Fruit fly (Drosophila melanogaster) whole organism, embryonic: ENCODE data around the gene CG32147.

ENCODE experiments used
- Ada2b ChIP-seq: fragments of 200-800 bp; sonication (Bioruptor generic); IDR thresholded peaks from 2 replicates; pipeline ENCODE4 v1.3.6; 2022; ENCODE audit warnings: missing biosample characterization, missing genetic modification characterization
- Awh ChIP-seq: fragments of 200-800 bp; sonication (Bioruptor generic); IDR thresholded peaks from 2 replicates; pipeline ENCODE4, ENCODE4 v1.3.6; 2022; ENCODE audit warnings: missing biosample characterization, missing genetic modification characterization
- CG10147 ChIP-seq: fragments of 200-800 bp; sonication (Bioruptor generic); optimal IDR thresholded peaks from 2 replicates; lab custom pipeline; 2019; ENCODE audit warnings: missing biosample characterization, mild to moderate bottlenecking, missing genetic modification characterization, moderate library complexity
- CG11696 ChIP-seq: fragments of 200-800 bp; sonication (Bioruptor generic); IDR thresholded peaks from 2 replicates; pipeline ENCODE4 v1.3.6; 2022; ENCODE audit warnings: missing biosample characterization, missing genetic modification characterization
- CG12071 ChIP-seq: fragments of 200-800 bp; sonication (Bioruptor generic); optimal IDR thresholded peaks from 3 replicates; lab custom pipeline; 2018; ENCODE audit warnings: missing biosample characterization, mild to moderate bottlenecking, missing genetic modification characterization
- CG12299 ChIP-seq: fragments of 200-800 bp; sonication (Bioruptor generic); optimal IDR thresholded peaks from 2 replicates; lab custom pipeline; 2018; ENCODE audit warnings: missing biosample characterization, mild to moderate bottlenecking, missing genetic modification characterization
- CG14014 ChIP-seq: fragments of 200-800 bp; sonication (Bioruptor generic); IDR thresholded peaks from 2 replicates; pipeline ENCODE4 v1.3.6; 2022; ENCODE audit warnings: missing biosample characterization, missing genetic modification characterization
- CG15269 ChIP-seq: fragments of 200-800 bp; sonication (Bioruptor generic); optimal IDR thresholded peaks from 2 replicates; lab custom pipeline; 2018; ENCODE audit warnings: missing biosample characterization, mild to moderate bottlenecking, missing genetic modification characterization, moderate library complexity
- CG15601 ChIP-seq: fragments of 200-800 bp; sonication (Bioruptor generic); optimal IDR thresholded peaks from 3 replicates; lab custom pipeline; 2019; ENCODE audit warnings: missing biosample characterization, mild to moderate bottlenecking, missing genetic modification characterization, moderate library complexity
- CG1603 ChIP-seq: fragments of 200-800 bp; sonication (Bioruptor generic); optimal IDR thresholded peaks from 2 replicates; lab custom pipeline; 2019; ENCODE audit warnings: missing biosample characterization, mild to moderate bottlenecking, missing genetic modification characterization, moderate library complexity
- CG17328 ChIP-seq: fragments of 200-800 bp; sonication (Bioruptor generic); IDR thresholded peaks from 2 replicates; pipeline ENCODE4 v1.3.6; 2022; ENCODE audit warnings: missing biosample characterization, missing genetic modification characterization
- CG17361 ChIP-seq: fragments of 200-800 bp; sonication (Bioruptor generic); IDR thresholded peaks from 3 replicates; pipeline ENCODE4 v1.3.6; 2022; ENCODE audit warnings: missing biosample characterization, missing genetic modification characterization
- CG5245 ChIP-seq: fragments of 200-800 bp; sonication (Bioruptor generic); optimal IDR thresholded peaks from 3 replicates; lab custom pipeline; 2016; ENCODE audit warnings: missing biosample characterization, missing genetic modification characterization
- CG7786 ChIP-seq: fragments of 200-800 bp; sonication (Bioruptor generic); optimal IDR thresholded peaks from 2 replicates; lab custom pipeline; 2016; ENCODE audit warnings: missing biosample characterization, missing genetic modification characterization
- CG9797 ChIP-seq: fragments of 200-800 bp; sonication (Bioruptor generic); optimal IDR thresholded peaks from 3 replicates; lab custom pipeline; 2018; ENCODE audit warnings: missing biosample characterization, mild to moderate bottlenecking, missing genetic modification characterization
- CrebB ChIP-seq: fragments of 200-800 bp; sonication (Bioruptor generic); optimal IDR thresholded peaks from 3 replicates; lab custom pipeline; 2018; ENCODE audit warnings: missing biosample characterization, mild to moderate bottlenecking, missing genetic modification characterization
- Elba2 ChIP-seq: fragments of 200-800 bp; sonication (Bioruptor generic); optimal IDR thresholded peaks from 3 replicates; lab custom pipeline; 2016; ENCODE audit warnings: missing biosample characterization, missing genetic modification characterization
- Hmx ChIP-seq: fragments of 200-800 bp; sonication (Bioruptor generic); optimal IDR thresholded peaks from 2 replicates; lab custom pipeline; 2016; ENCODE audit warnings: missing biosample characterization, missing genetic modification characterization
- Jarid2 ChIP-seq: fragments of 200-800 bp; sonication (Bioruptor generic); optimal IDR thresholded peaks from 3 replicates; lab custom pipeline; 2017; ENCODE audit warnings: mild to moderate bottlenecking, missing biosample characterization, missing genetic modification reagents, missing genetic modification characterization
- Med ChIP-seq: fragments of 200-800 bp; sonication (Bioruptor generic); peaks from one replicate; lab custom pipeline; 2016; ENCODE audit warnings: missing biosample characterization, missing genetic modification characterization, mild to moderate bottlenecking, inconsistent platforms, moderate library complexity
- NC2α ChIP-seq: fragments of 200-800 bp; sonication (Bioruptor generic); optimal IDR thresholded peaks from 2 replicates; lab custom pipeline; 2016; ENCODE audit warnings: missing biosample characterization, missing genetic modification characterization
- NFAT ChIP-seq: fragments of 200-800 bp; sonication (Bioruptor generic); IDR thresholded peaks from 2 replicates; pipeline ENCODE4 v1.3.6; 2022; ENCODE audit warnings: missing biosample characterization, missing genetic modification characterization
- Nf-YC ChIP-seq: fragments of 200-800 bp; optimal IDR thresholded peaks from 3 replicates; lab custom pipeline; 2019; ENCODE audit warnings: missing biosample characterization, mild to moderate bottlenecking, missing genetic modification characterization, moderate library complexity
- Pdp1 ChIP-seq, 2 experiments: fragments of 200-800 bp; sonication (Bioruptor generic); optimal IDR thresholded peaks; 3 replicates each; lab custom pipeline; 2016; ENCODE audit warnings: missing biosample characterization in 2 of 2, missing genetic modification characterization in 2 of 2, mild to moderate bottlenecking in 1 of 2, moderate library complexity in 1 of 2
- Ssrp ChIP-seq: fragments of 200-800 bp; sonication (Bioruptor generic); optimal IDR thresholded peaks from 2 replicates; lab custom pipeline; 2018; ENCODE audit warnings: missing biosample characterization, mild to moderate bottlenecking, missing genetic modification characterization, moderate library complexity
- aop ChIP-seq: fragments of 200-800 bp; sonication (Bioruptor generic); IDR thresholded peaks from 2 replicates; pipeline ENCODE4 v1.3.6; 2022; ENCODE audit warnings: missing biosample characterization, missing genetic modification characterization
- ase ChIP-seq: fragments of 200-800 bp; sonication (Bioruptor generic); IDR thresholded peaks from 3 replicates; pipeline ENCODE4 v1.3.6; 2022; ENCODE audit warnings: missing biosample characterization, missing genetic modification characterization
- ato ChIP-seq: fragments of 200-800 bp; sonication (Bioruptor generic); IDR thresholded peaks from 2 replicates; pipeline ENCODE4 v1.3.6; 2022; ENCODE audit warnings: missing biosample characterization, missing genetic modification characterization; ENCODE audit not compliant: partially characterized antibody
- bigmax ChIP-seq: fragments of 200-800 bp; sonication (Bioruptor generic); optimal IDR thresholded peaks from 2 replicates; lab custom pipeline; 2018; ENCODE audit warnings: missing biosample characterization, mild to moderate bottlenecking, missing genetic modification characterization
- br ChIP-seq: fragments of >200 bp; optimal IDR thresholded peaks from 2 replicates; lab custom pipeline; 2017
- bsh ChIP-seq, 2 experiments: fragments of 200-800 bp; sonication (Bioruptor generic); optimal IDR thresholded peaks; 2 replicates each; lab custom pipeline; 2017 to 2018; ENCODE audit warnings: mild to moderate bottlenecking in 2 of 2, missing biosample characterization in 2 of 2, missing genetic modification characterization in 2 of 2, moderate library complexity in 1 of 2
- caup ChIP-seq: fragments of 200-800 bp; sonication (Bioruptor generic); optimal IDR thresholded peaks from 3 replicates; lab custom pipeline; 2017; ENCODE audit warnings: missing biosample characterization, mild to moderate bottlenecking, missing genetic modification characterization, moderate library complexity; ENCODE audit not compliant: severe bottlenecking
- chinmo ChIP-seq: fragments of 200-800 bp; sonication (Bioruptor generic); IDR thresholded peaks from 4 replicates; pipeline ENCODE4 v1.3.6; 2022; ENCODE audit warnings: missing biosample characterization, missing genetic modification characterization; ENCODE audit not compliant: partially characterized antibody
- gcm2 ChIP-seq: fragments of 200-800 bp; sonication (Bioruptor generic); optimal IDR thresholded peaks from 2 replicates; lab custom pipeline; 2016; ENCODE audit warnings: missing biosample characterization, missing genetic modification characterization
- hth ChIP-seq: fragments of >200 bp; optimal IDR thresholded peaks from 2 replicates; lab custom pipeline; 2017; ENCODE audit warnings: inconsistent platforms
- luna ChIP-seq: fragments of 200-800 bp; sonication (Bioruptor generic); optimal IDR thresholded peaks from 2 replicates; lab custom pipeline; 2016; ENCODE audit warnings: missing biosample characterization, missing genetic modification characterization
- nom ChIP-seq: fragments of 200-800 bp; sonication (Bioruptor generic); optimal IDR thresholded peaks from 2 replicates; lab custom pipeline; 2017; ENCODE audit warnings: missing biosample characterization, missing genetic modification characterization, mild to moderate bottlenecking, moderate library complexity, missing genetic modification reagents
- pho ChIP-seq: fragments of 200-800 bp; sonication (Bioruptor generic); optimal IDR thresholded peaks from 2 replicates; lab custom pipeline; 2016; ENCODE audit warnings: missing biosample characterization, missing genetic modification characterization
- phol ChIP-seq: fragments of 200-800 bp; sonication (Bioruptor generic); optimal IDR thresholded peaks from 3 replicates; lab custom pipeline; 2018; ENCODE audit warnings: missing biosample characterization, mild to moderate bottlenecking, missing genetic modification characterization, moderate library complexity
- sd ChIP-seq: fragments of 200-800 bp; sonication (Bioruptor generic); optimal IDR thresholded peaks from 3 replicates; lab custom pipeline; 2018; ENCODE audit warnings: missing biosample characterization, mild to moderate bottlenecking, missing genetic modification characterization, moderate library complexity
- sens-2 ChIP-seq: fragments of 200-800 bp; sonication (Bioruptor generic); IDR thresholded peaks from 2 replicates; pipeline ENCODE4 v1.3.6; 2022; ENCODE audit warnings: missing biosample characterization, missing genetic modification characterization
- sima ChIP-seq: fragments of 200-800 bp; sonication (Bioruptor generic); optimal IDR thresholded peaks from 2 replicates; lab custom pipeline; 2016; ENCODE audit warnings: missing biosample characterization, missing genetic modification characterization
- sisA ChIP-seq: fragments of 200-800 bp; sonication (Bioruptor generic); IDR thresholded peaks from 2 replicates; pipeline ENCODE4 v1.3.6; 2022; ENCODE audit warnings: missing biosample characterization, missing genetic modification characterization
- slbo ChIP-seq: fragments of 200-800 bp; sonication (Bioruptor generic); IDR thresholded peaks from 2 replicates; pipeline ENCODE4 v1.3.6; 2022; ENCODE audit warnings: missing biosample characterization, missing genetic modification characterization
- tgo ChIP-seq: fragments of 200-800 bp; sonication (Bioruptor generic); IDR thresholded peaks from 3 replicates; pipeline ENCODE4 v1.3.6; 2022; ENCODE audit warnings: missing biosample characterization, missing genetic modification characterization
- tna ChIP-seq: fragments of 200-800 bp; sonication (Bioruptor generic); IDR thresholded peaks from 2 replicates; pipeline ENCODE4 v1.3.6; 2022; ENCODE audit warnings: missing biosample characterization, missing genetic modification characterization; ENCODE audit not compliant: partially characterized antibody
- wdn ChIP-seq: fragments of 200-800 bp; sonication (Bioruptor generic); IDR thresholded peaks from 2 replicates; pipeline ENCODE4 v1.3.6; 2022; ENCODE audit warnings: missing biosample characterization, missing genetic modification characterization
- wor ChIP-seq: fragments of 200-800 bp; sonication (Bioruptor generic); IDR thresholded peaks from 2 replicates; pipeline ENCODE4 v1.3.6; 2022; ENCODE audit warnings: missing biosample characterization, missing genetic modification characterization
- zf30C ChIP-seq: fragments of 200-800 bp; sonication (Bioruptor generic); optimal IDR thresholded peaks from 3 replicates; lab custom pipeline; 2018; ENCODE audit warnings: missing biosample characterization, mild to moderate bottlenecking, missing genetic modification characterization

CG32147 gene

DNA sequence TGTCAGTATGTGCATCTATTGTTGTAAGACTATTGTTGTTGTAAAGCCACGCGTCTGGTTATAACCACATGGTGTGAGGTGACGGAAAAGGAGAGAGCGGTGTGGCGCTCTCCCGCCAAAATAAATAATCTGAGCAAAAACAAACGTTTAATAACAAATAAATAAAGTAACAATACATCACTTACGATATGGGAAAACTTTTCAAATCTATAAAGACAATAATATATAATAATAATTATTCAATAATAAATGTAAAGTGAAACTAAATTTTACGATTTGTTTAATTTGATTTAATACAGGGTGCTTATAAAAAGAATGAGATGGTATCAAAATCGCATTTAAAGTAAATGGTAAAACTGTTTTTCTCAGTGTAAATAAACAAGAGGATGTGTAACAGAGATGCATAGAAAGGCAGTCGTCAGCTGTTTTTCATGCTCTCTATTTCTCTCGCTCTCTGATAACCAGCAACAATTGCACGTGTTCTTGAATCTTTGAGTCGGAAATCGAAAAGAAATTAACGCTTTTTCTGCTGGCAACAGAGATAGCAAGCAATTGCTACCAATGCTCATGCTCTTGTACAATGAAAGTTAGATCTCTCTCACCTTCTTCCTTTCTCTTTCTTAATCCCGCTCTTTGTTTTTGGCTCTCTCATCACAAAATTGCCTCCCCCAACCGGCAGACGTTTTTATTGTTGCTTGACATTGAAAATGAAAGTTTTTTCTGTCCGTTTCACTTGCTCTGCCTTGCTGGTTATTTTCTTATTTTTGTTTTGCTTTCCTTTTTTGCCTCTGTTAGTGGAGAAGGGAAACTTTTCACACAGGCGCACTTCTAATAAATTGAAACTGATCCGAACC lies 45.0 kb downstream of the CG32147 start (continued):
- TF ChIP-seq CG11696 (GFP tag; lab: Robert Waterston, UW), result peak; percentile 76
- peak; percentile 95 for TF ChIP-seq CG10147 (GFP tag; lab: Kevin White, UChicago)
- TF ChIP-seq CG17328 (GFP tag; lab: Robert Waterston, UW), result peak; percentile 86
- peak; percentile 91 for TF ChIP-seq zf30C (GFP tag; lab: Kevin White, UChicago)
- peak; percentile 55 for TF ChIP-seq Med (GFP tag; lab: Kevin White, UChicago)
- peak; percentile 70; the same call in 2 of the 3 replicates for TF ChIP-seq ase (GFP tag; lab: Robert Waterston, UW)
- TF ChIP-seq CG5245 (GFP tag; lab: Kevin White, UChicago), result peak; percentile 37
- TF ChIP-seq phol (tag; lab: Kevin White, UChicago), result peak; percentile 95
- no peak for TF ChIP-seq luna (GFP tag; lab: Kevin White, UChicago)
- TF ChIP-seq nom (GFP tag; lab: Kevin White, UChicago), result peak; percentile 85
- peak; percentile 71 for TF ChIP-seq slbo (GFP tag; lab: Robert Waterston, UW)
- 0 out of 4 replicates have a peak, but pooled peaks have one; percentile 20 for TF ChIP-seq chinmo (GFP tag; lab: Robert Waterston, UW)
- TF ChIP-seq Pdp1 (GFP tag; optimal IDR thresholded peaks at IDR 0.05; lab: Kevin White, UChicago), result no peak
- TF ChIP-seq bsh (GFP tag; optimal IDR thresholded peaks at IDR 0.05; lab: Kevin White, UChicago), result peak; percentile 53 to 89
- peak; percentile 80 for TF ChIP-seq Nf-YC (tag; lab: Kevin White, UChicago)
- TF ChIP-seq CG1603 (tag; lab: Kevin White, UChicago), result peak; percentile 64
- no peak for TF ChIP-seq sima (GFP tag; lab: Kevin White, UChicago)
- TF ChIP-seq tgo (GFP tag; lab: Robert Waterston, UW), result peak; percentile 90
- no peak for TF ChIP-seq hth (lab: Kevin White, UChicago)
- peak; percentile 67; the same call in 1 of the 2 replicates for TF ChIP-seq sisA
- TF ChIP-seq aop (GFP tag; lab: Robert Waterston, UW), result no peak
- TF ChIP-seq bigmax (GFP tag; lab: Kevin White, UChicago), result no peak
- peak; percentile 86 for TF ChIP-seq CG12299 (tag; lab: Kevin White, UChicago)
- TF ChIP-seq wdn, result no peak
- no peak for TF ChIP-seq NC2α (GFP tag; lab: Kevin White, UChicago)
- TF ChIP-seq sens-2 (GFP tag; lab: Robert Waterston, UW), result 0 out of 2 replicates have a peak, but pooled peaks have one; percentile 5
- no peak for TF ChIP-seq Hmx
- peak; percentile 92 for TF ChIP-seq Awh (GFP tag; lab: Robert Waterston, UW)
- TF ChIP-seq CG14014 (GFP tag; lab: Robert Waterston, UW), result peak; percentile 70; the same call in 1 of the 2 replicates
- peak; percentile 70; the same call in 1 of the 2 replicates for TF ChIP-seq NFAT (GFP tag; lab: Robert Waterston, UW)
- TF ChIP-seq CG15269, result peak; percentile 82
- peak; percentile 82 for TF ChIP-seq Ssrp (tag; lab: Kevin White, UChicago)
- TF ChIP-seq tna, result no peak
- peak; percentile 43 for TF ChIP-seq sd (tag; lab: Kevin White, UChicago)
- peak; percentile 85 for TF ChIP-seq CG15601 (tag; lab: Kevin White, UChicago)
- peak; percentile 97 for TF ChIP-seq CG17361 (GFP tag; lab: Robert Waterston, UW)
- peak; percentile 50; the same call in 1 of the 2 replicates for TF ChIP-seq wor
- TF ChIP-seq ato (GFP tag; lab: Robert Waterston, UW), result no peak
- TF ChIP-seq gcm2 (GFP tag; lab: Kevin White, UChicago), result no peak
- TF ChIP-seq CG7786, result no peak
- peak; percentile 43 for TF ChIP-seq Jarid2 (GFP tag; lab: Kevin White, UChicago)
- no peak for TF ChIP-seq Elba2
- TF ChIP-seq Ada2b, result peak; percentile 82
- TF ChIP-seq CrebB (tag; lab: Kevin White, UChicago), result peak; percentile 50
- no peak for TF ChIP-seq pho (GFP tag; lab: Kevin White, UChicago)
- TF ChIP-seq br (lab: Kevin White, UChicago), result no peak
- TF ChIP-seq caup (GFP tag; lab: Kevin White, UChicago), result peak; percentile 84
- no peak for TF ChIP-seq CG9797 (GFP tag; lab: Kevin White, UChicago)
- TF ChIP-seq CG12071 (GFP tag; lab: Kevin White, UChicago), result no peak
